Worm (Caenorhabditis elegans): ENCODE results near the gene T04F3.3.

Gene T04F3.3

DNA sequence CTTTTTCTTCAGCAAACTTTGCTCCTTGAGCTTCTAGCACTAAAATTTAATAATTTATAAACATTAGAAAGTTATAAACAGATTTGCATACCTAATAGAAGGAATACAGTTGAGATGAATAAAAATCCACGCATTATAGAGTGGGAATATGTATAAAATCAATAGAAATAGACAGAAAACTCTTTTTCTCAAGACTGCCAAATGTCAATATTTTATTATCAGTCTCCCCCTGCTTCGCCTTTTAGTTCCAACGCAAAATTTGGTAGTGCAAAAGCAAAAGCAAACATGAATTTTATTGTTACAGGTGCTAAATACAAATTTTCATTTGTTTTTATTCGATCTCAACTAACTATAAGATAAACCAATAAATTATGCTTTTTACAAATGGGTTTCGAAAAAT, 4.1 kb downstream of the T04F3.3 start, which contains the start of gene T04F3.4 (continued):
- TF ChIP-seq ztf-11 (tag; optimal IDR thresholded peaks at IDR 0.05) (no peak), D1046.2 (GFP tag; IDR thresholded peaks at IDR 0.05) (no peak), nhr-41 (GFP tag; IDR thresholded peaks at IDR 0.05) (no peak), daf-16 (GFP tag; optimal IDR thresholded peaks at IDR 0.05) (no peak), daf-16 (tag; optimal IDR thresholded peaks at IDR 0.05) (peak; percentile 22), set-16 (GFP tag; IDR thresholded peaks at IDR 0.05) (no peak), nhr-76 (tag; optimal IDR thresholded peaks at IDR 0.05) (no peak), ztf-7 (tag; optimal IDR thresholded peaks at IDR 0.05) (no peak)

DNA sequence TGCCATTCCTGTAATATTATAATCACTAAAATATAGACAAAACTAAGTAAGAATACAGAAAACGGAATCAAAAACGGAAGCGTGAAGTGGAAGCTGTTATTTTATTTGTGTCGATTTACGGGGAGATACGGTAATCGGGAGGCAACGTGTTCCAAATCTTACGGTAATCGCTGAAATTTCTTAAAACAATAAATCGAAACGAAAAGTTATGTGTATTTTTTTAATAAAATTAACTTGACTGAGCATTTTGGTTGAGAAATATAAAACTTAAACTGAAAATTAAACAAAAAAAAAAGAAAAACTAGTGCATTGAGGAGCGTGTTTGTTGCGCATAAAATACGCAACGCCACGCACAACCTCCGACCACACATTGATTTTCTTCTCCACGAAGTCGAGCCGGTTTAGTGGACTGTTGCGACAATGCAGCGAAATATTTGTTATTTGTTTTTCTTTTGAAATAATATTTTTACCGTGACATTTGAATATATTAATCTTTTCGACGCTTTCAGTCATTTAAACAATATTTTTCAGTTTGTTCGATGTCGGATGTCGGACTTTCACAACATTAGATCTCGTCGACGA, 5.7 kb downstream of the T04F3.3 start, which contains the start of the genes F55A11.1 and syx-5:
Gene F55A11.1 (minus strand): TSS at position 13 of the 582 bp plus-strand sequence.
Gene syx-5 (plus strand): TSS at position 532 of the 582 bp plus-strand sequence.
- TF ChIP-seq sdz-12 (GFP tag; optimal IDR thresholded peaks at IDR 0.05) (no peak), zip-11 (GFP tag; IDR thresholded peaks at IDR 0.05) (no peak), ces-1 (GFP tag; optimal IDR thresholded peaks at IDR 0.05) (peak; percentile 16), zfp-2 (tag; optimal IDR thresholded peaks at IDR 0.05) (peak; percentile 12), snpc-4 (tag; optimal IDR thresholded peaks at IDR 0.05) (no peak), D1046.2 (GFP tag; IDR thresholded peaks at IDR 0.05) (no peak), ceh-28 (tag; optimal IDR thresholded peaks at IDR 0.05) (no peak), ceh-44 (GFP tag; IDR thresholded peaks at IDR 0.05) (no peak), jun-1 (tag; optimal IDR thresholded peaks at IDR 0.05) (peak; percentile 10), zag-1 (tag; optimal IDR thresholded peaks at IDR 0.05) (no peak), duxl-1 (tag; optimal IDR thresholded peaks at IDR 0.05; ENCODE audit: poor library complexity) (no peak), tag-97 (GFP tag; IDR thresholded peaks at IDR 0.05) (no peak), Y105C5A.15 (GFP tag; IDR thresholded peaks at IDR 0.05) (no peak), mdl-1 (tag; optimal IDR thresholded peaks at IDR 0.05) (peak in 1 of 2 experiments; percentile 84), php-3 (GFP tag; IDR thresholded peaks at IDR 0.05) (peak; percentile 64), lin-38 (GFP tag; IDR thresholded peaks at IDR 0.05) (peak; percentile 79), unc-39 (tag; optimal IDR thresholded peaks at IDR 0.05) (no peak), hlh-30 (tag; optimal IDR thresholded peaks at IDR 0.05; ENCODE audit: insufficient read depth) (peak; percentile 78), tra-1 (GFP tag; IDR thresholded peaks at IDR 0.05) (no peak), nhr-25 (tag; optimal IDR thresholded peaks at IDR 0.05; ENCODE audit: borderline replicate concordance, insufficient read depth) (no peak), R02D3.7 (tag; optimal IDR thresholded peaks at IDR 0.05) (peak; percentile 84), arid-1 (GFP tag; conservative IDR thresholded peaks at IDR 0.05) (0 out of 2 replicates have a peak, but pooled peaks have one; percentile 21), mep-1 (tag; optimal IDR thresholded peaks at IDR 0.05) (peak; percentile 89), lin-13 (GFP tag; optimal IDR thresholded peaks at IDR 0.05) (peak; percentile 71), nhr-102 (tag; optimal IDR thresholded peaks at IDR 0.05) (peak; percentile 90), T20F7.1 (GFP tag; optimal IDR thresholded peaks at IDR 0.05) (peak; percentile 87), nhr-6 (tag; optimal IDR thresholded peaks at IDR 0.05) (peak; percentile 59), madf-9 (GFP tag; conservative IDR thresholded peaks at IDR 0.05) (no peak), Y48G9A.11 (GFP tag; IDR thresholded peaks at IDR 0.05) (no peak), vab-7 (GFP tag; IDR thresholded peaks at IDR 0.05) (peak; percentile 32; the same call in 1 of the 2 replicates), nhr-48 (tag; optimal IDR thresholded peaks at IDR 0.05) (peak; percentile 87), egl-43 (GFP tag; IDR thresholded peaks at IDR 0.05) (0 out of 2 replicates have a peak, but pooled peaks have one; percentile 48), nhr-10 (tag; optimal IDR thresholded peaks at IDR 0.05) (no peak), ztf-7 (tag; optimal IDR thresholded peaks at IDR 0.05) (peak; percentile 83), aly-2 (tag; optimal IDR thresholded peaks at IDR 0.05) (no peak), ZK546.5 (tag; optimal IDR thresholded peaks at IDR 0.05) (no peak), ceh-62 (tag; optimal IDR thresholded peaks at IDR 0.05) (no peak), attf-4 (tag; optimal IDR thresholded peaks at IDR 0.05) (no peak), Y5F2A.4 (GFP tag; optimal IDR thresholded peaks at IDR 0.05) (no peak), nhr-77 (tag; optimal IDR thresholded peaks at IDR 0.05) (peak; percentile 46), unc-130 (GFP tag; optimal IDR thresholded peaks at IDR 0.05) (peak; percentile 18), set-16 (GFP tag; IDR thresholded peaks at IDR 0.05) (no peak), lim-7 (GFP tag; IDR thresholded peaks at IDR 0.05) (no peak), lir-3 (tag; optimal IDR thresholded peaks at IDR 0.05) (no peak)
